Worm (Caenorhabditis elegans): ENCODE data around the gene T26C11.4.

Gene T26C11.4

ce11 chrX:1858616-1859015, 13.3 kb upstream of the T26C11.4 start (continued):
- TF ChIP-seq nhr-47 (tag; optimal IDR thresholded peaks at IDR 0.05) (peak; percentile 79), ama-1 (optimal IDR thresholded peaks at IDR 0.05) (no peak), blmp-1 (tag; optimal IDR thresholded peaks at IDR 0.05) (no peak), nhr-19 (GFP tag; conservative IDR thresholded peaks at IDR 0.05) (peak; percentile 73), C04F5.9 (tag; optimal IDR thresholded peaks at IDR 0.05) (peak; percentile 1), nhr-71 (tag; optimal IDR thresholded peaks at IDR 0.05) (no peak), ces-1 (GFP tag; optimal IDR thresholded peaks at IDR 0.05) (no peak), aha-1 (tag; optimal IDR thresholded peaks at IDR 0.05) (no peak), ztf-11 (tag; optimal IDR thresholded peaks at IDR 0.05) (peak in 1 of 2 experiments; percentile 55), nhr-20 (tag; optimal IDR thresholded peaks at IDR 0.05) (peak; percentile 66), nhr-85 (tag) (peak; percentile 60), lin-35 (GFP tag; optimal IDR thresholded peaks at IDR 0.05) (peak; percentile 24 to 73), nhr-28 (tag; optimal IDR thresholded peaks at IDR 0.05) (no peak), mef-2 (tag; optimal IDR thresholded peaks at IDR 0.05) (no peak), alr-1 (tag; optimal IDR thresholded peaks at IDR 0.05; ENCODE audit: borderline replicate concordance) (no peak), mab-9 (GFP tag; IDR thresholded peaks at IDR 0.05) (no peak), dpl-1 (GFP tag; optimal IDR thresholded peaks at IDR 0.05) (peak in 1 of 3 experiments; percentile 9), ceh-63 (GFP tag; optimal IDR thresholded peaks at IDR 0.05) (no peak), fkh-10 (GFP tag; optimal IDR thresholded peaks at IDR 0.05) (peak; percentile 17), efl-1 (optimal IDR thresholded peaks at IDR 0.05) (peak; percentile 20 to 31), efl-1 (GFP tag; optimal IDR thresholded peaks at IDR 0.05 in 1 of 2) (peak; percentile 0 to 93), sup-37 (GFP tag; optimal IDR thresholded peaks at IDR 0.05) (no peak), swsn-7 (tag; optimal IDR thresholded peaks at IDR 0.05) (peak; percentile 56), zag-1 (tag; optimal IDR thresholded peaks at IDR 0.05) (no peak), unc-62 (GFP tag; optimal IDR thresholded peaks at IDR 0.05) (no peak), dsc-1 (tag; optimal IDR thresholded peaks at IDR 0.05) (peak; percentile 69), nhr-237 (tag; optimal IDR thresholded peaks at IDR 0.05) (no peak), ceh-8 (GFP tag; optimal IDR thresholded peaks at IDR 0.05) (peak; percentile 64), mep-1 (tag; optimal IDR thresholded peaks at IDR 0.05) (no peak), unc-98 (GFP tag; IDR thresholded peaks at IDR 0.05) (0 out of 2 replicates have a peak, but pooled peaks have one; percentile 14), elt-3 (tag; optimal IDR thresholded peaks at IDR 0.05) (peak in 2 of 6 experiments; percentile 6 to 12), vab-15 (tag; optimal IDR thresholded peaks at IDR 0.05) (no peak), F16B12.6 (tag; optimal IDR thresholded peaks at IDR 0.05) (no peak), nhr-84 (tag; optimal IDR thresholded peaks at IDR 0.05) (no peak), hpl-2 (GFP tag; optimal IDR thresholded peaks at IDR 0.05) (no peak), nhr-12 (tag; optimal IDR thresholded peaks at IDR 0.05) (no peak), mdl-1 (tag; optimal IDR thresholded peaks at IDR 0.05) (peak in 1 of 2 experiments; percentile 62), lsy-2 (tag; optimal IDR thresholded peaks at IDR 0.05) (peak; percentile 41 to 45), ztf-4 (tag; optimal IDR thresholded peaks at IDR 0.05) (no peak), sox-4 (tag; optimal IDR thresholded peaks at IDR 0.05) (no peak), zip-4 (GFP tag; optimal IDR thresholded peaks at IDR 0.05) (no peak), unc-30 (tag; optimal IDR thresholded peaks at IDR 0.05) (no peak), pag-3 (tag; optimal IDR thresholded peaks at IDR 0.05; ENCODE audit: borderline replicate concordance, insufficient read depth) (no peak), jun-1 (tag; optimal IDR thresholded peaks at IDR 0.05) (peak; percentile 50), lin-15B (tag; optimal IDR thresholded peaks at IDR 0.05) (no peak), nhr-76 (tag; optimal IDR thresholded peaks at IDR 0.05) (no peak), lin-13 (GFP tag; optimal IDR thresholded peaks at IDR 0.05) (no peak), ceh-90 (tag; optimal IDR thresholded peaks at IDR 0.05) (no peak), irx-1 (tag; optimal IDR thresholded peaks at IDR 0.05) (peak; percentile 43), xbp-1 (tag; optimal IDR thresholded peaks at IDR 0.05) (peak; percentile 57), egl-13 (tag; optimal IDR thresholded peaks at IDR 0.05) (peak; percentile 19), C34B4.2 (tag; optimal IDR thresholded peaks at IDR 0.05) (no peak), ceh-82 (tag; optimal IDR thresholded peaks at IDR 0.05) (peak in 2 of 3 experiments; percentile 52 to 55), grh-1 (GFP tag; IDR thresholded peaks at IDR 0.05) (peak; percentile 48)
